Worm (Caenorhabditis elegans) whole organism, L1 larva: ENCODE results near the gene F28H7.3.

Experiments used
- C16A3.4 ChIP-seq: fragments of 150-350 bp; optimal IDR thresholded peaks from 2 replicates; lab custom pipeline; 2014; ENCODE audit warnings: missing biosample characterization, missing genetic modification characterization
- C34B4.2 ChIP-seq: sonication (generic microtip); optimal IDR thresholded peaks from 2 replicates; lab custom pipeline; 2017; ENCODE audit warnings: mild to moderate bottlenecking, missing genetic modification characterization, missing compliant biosample characterization
- aha-1 ChIP-seq: fragments of 150-350 bp; optimal IDR thresholded peaks from 2 replicates; lab custom pipeline; 2014; ENCODE audit warnings: missing biosample characterization, missing genetic modification characterization
- blmp-1 ChIP-seq: fragments of 150-350 bp; optimal IDR thresholded peaks from 2 replicates; lab custom pipeline; 2014; ENCODE audit warnings: missing biosample characterization, missing genetic modification characterization
- ceh-63 ChIP-seq: fragments of 200-800 bp; sonication (Bioruptor generic); optimal IDR thresholded peaks from 2 replicates; lab custom pipeline; 2018; ENCODE audit warnings: mild to moderate bottlenecking, missing genetic modification characterization, missing compliant biosample characterization
- ceh-8 ChIP-seq: fragments of 200-800 bp; sonication (Bioruptor generic); optimal IDR thresholded peaks from 2 replicates; lab custom pipeline; 2018; ENCODE audit warnings: mild to moderate bottlenecking, missing genetic modification characterization, moderate library complexity, missing compliant biosample characterization
- ceh-82 ChIP-seq, 3 experiments: fragments of 150-350 bp in 1 of 3; sonication (generic microtip) in 2 of 3; optimal IDR thresholded peaks; 2 replicates each; lab custom pipeline; 2014 to 2017; ENCODE audit warnings: missing biosample characterization in 3 of 3, missing genetic modification characterization in 3 of 3
- ceh-88 ChIP-seq: fragments of 200-800 bp; sonication (Bioruptor generic); IDR thresholded peaks from 2 replicates; pipeline ENCODE4 v1.3.6; 2022; ENCODE audit warnings: missing genetic modification characterization, missing compliant biosample characterization
- ceh-90 ChIP-seq: sonication (generic microtip); optimal IDR thresholded peaks from 2 replicates; lab custom pipeline; 2016; ENCODE audit warnings: missing genetic modification characterization, missing compliant biosample characterization
- ces-1 ChIP-seq: fragments of 150-350 bp; optimal IDR thresholded peaks from 2 replicates; lab custom pipeline; 2014; ENCODE audit warnings: missing biosample characterization, missing genetic modification reagents, missing genetic modification characterization
- dpl-1 ChIP-seq, 3 experiments: fragments of 150-350 bp in 2 of 3; sonication (generic microtip) in 1 of 3; optimal IDR thresholded peaks; 2 replicates each; lab custom pipeline; 2014 to 2017; ENCODE audit warnings: missing biosample characterization in 3 of 3, missing genetic modification characterization in 3 of 3, missing genetic modification reagents in 3 of 3
- dsc-1 ChIP-seq: sonication (generic microtip); optimal IDR thresholded peaks from 2 replicates; lab custom pipeline; 2016; ENCODE audit warnings: mild to moderate bottlenecking, missing genetic modification characterization, missing compliant biosample characterization
- efl-1 ChIP-seq, 4 experiments: fragments of 150-350 bp; optimal IDR thresholded peaks in 3 of 4; peaks in 1 of 4; 1 replicate in 1 of 4; 2 replicates in 3 of 4; lab custom pipeline; 2014; ENCODE audit warnings: missing biosample characterization in 2 of 4, missing genetic modification characterization in 2 of 4, missing genetic modification reagents in 2 of 4
- efl-3 ChIP-seq: fragments of 200-800 bp; sonication (Bioruptor generic); optimal IDR thresholded peaks from 2 replicates; lab custom pipeline; 2018; ENCODE audit warnings: mild to moderate bottlenecking, missing genetic modification characterization, missing compliant biosample characterization
- egl-13 ChIP-seq: sonication (generic microtip); optimal IDR thresholded peaks from 2 replicates; lab custom pipeline; 2016; ENCODE audit warnings: missing genotype, missing genetic modification reagents, missing genetic modification characterization, missing compliant biosample characterization
- egl-27 ChIP-seq, 2 experiments: fragments of 150-350 bp in 1 of 2; sonication (generic microtip); optimal IDR thresholded peaks; 3 replicates each; lab custom pipeline; 2017 to 2018; ENCODE audit warnings: missing biosample characterization in 2 of 2, missing genetic modification characterization in 2 of 2, missing genetic modification reagents in 2 of 2
- ets-5 ChIP-seq: fragments of 200-800 bp; sonication (Bioruptor generic); IDR thresholded peaks from 2 replicates; pipeline ENCODE4 v1.3.6; 2022; ENCODE audit warnings: missing genetic modification characterization, missing compliant biosample characterization
- fkh-10 ChIP-seq: sonication (generic microtip); optimal IDR thresholded peaks from 2 replicates; lab custom pipeline; 2017; ENCODE audit warnings: missing biosample characterization, missing genetic modification reagents, missing genetic modification characterization
- fkh-4 ChIP-seq: sonication (generic microtip); optimal IDR thresholded peaks from 2 replicates; lab custom pipeline; 2016; ENCODE audit warnings: missing compliant biosample characterization, missing genetic modification characterization, borderline replicate concordance
- hlh-4 ChIP-seq: sonication (generic microtip); optimal IDR thresholded peaks from 2 replicates; lab custom pipeline; 2016; ENCODE audit warnings: mild to moderate bottlenecking, missing genetic modification characterization, missing compliant biosample characterization
- hpl-2 ChIP-seq: fragments of 150-350 bp; optimal IDR thresholded peaks from 2 replicates; lab custom pipeline; 2014; ENCODE audit warnings: missing biosample characterization, missing genetic modification reagents, missing genetic modification characterization
- irx-1 ChIP-seq: sonication (generic microtip); optimal IDR thresholded peaks from 2 replicates; lab custom pipeline; 2016; ENCODE audit warnings: missing genetic modification characterization, missing compliant biosample characterization
- lin-13 ChIP-seq: fragments of 150-350 bp; optimal IDR thresholded peaks from 2 replicates; lab custom pipeline; 2014; ENCODE audit warnings: missing biosample characterization, missing genetic modification reagents, missing genetic modification characterization
- lin-14 ChIP-seq: fragments of 200-800 bp; sonication (Bioruptor generic); optimal IDR thresholded peaks from 2 replicates; lab custom pipeline; 2018; ENCODE audit warnings: mild to moderate bottlenecking, missing genetic modification characterization, moderate library complexity, missing compliant biosample characterization
- lir-3 ChIP-seq: sonication (generic microtip); optimal IDR thresholded peaks from 2 replicates; lab custom pipeline; 2016; ENCODE audit warnings: mild to moderate bottlenecking, missing genetic modification characterization, moderate library complexity, missing compliant biosample characterization; ENCODE audit not compliant: poor library complexity
- mef-2 ChIP-seq: fragments of 150-350 bp; optimal IDR thresholded peaks from 2 replicates; lab custom pipeline; 2014; ENCODE audit warnings: missing biosample characterization, missing genetic modification characterization
- nhr-12 ChIP-seq: sonication (generic microtip); optimal IDR thresholded peaks from 2 replicates; lab custom pipeline; 2017; ENCODE audit warnings: missing biosample characterization, missing genetic modification characterization
- nhr-19 ChIP-seq: fragments of 200-800 bp; sonication (Bioruptor generic); conservative IDR thresholded peaks from 2 replicates; pipeline ENCODE4 v1.3.6; 2022; ENCODE audit warnings: missing genetic modification characterization, missing compliant biosample characterization
- nhr-20 ChIP-seq: sonication (generic microtip); optimal IDR thresholded peaks from 2 replicates; lab custom pipeline; 2016; ENCODE audit warnings: mild to moderate bottlenecking, missing genetic modification characterization, missing compliant biosample characterization
- nhr-237 ChIP-seq: fragments of 150-350 bp; optimal IDR thresholded peaks from 2 replicates; lab custom pipeline; 2014; ENCODE audit warnings: missing biosample characterization, missing genetic modification characterization
- nhr-47 ChIP-seq: sonication (generic microtip); optimal IDR thresholded peaks from 2 replicates; lab custom pipeline; 2016; ENCODE audit warnings: mild to moderate bottlenecking, missing genetic modification characterization, moderate library complexity, missing compliant biosample characterization
- nhr-85 ChIP-seq: sonication (generic microtip); peaks from one replicate; lab custom pipeline; 2016; ENCODE audit warnings: missing genetic modification characterization, inconsistent platforms, missing compliant biosample characterization
- nhr-90 ChIP-seq: sonication (generic microtip); optimal IDR thresholded peaks from 2 replicates; lab custom pipeline; 2016; ENCODE audit warnings: mild to moderate bottlenecking, missing genetic modification characterization, missing compliant biosample characterization; ENCODE audit not compliant: poor library complexity
- pax-3 ChIP-seq: fragments of 200-800 bp; sonication (Bioruptor generic); optimal IDR thresholded peaks from 2 replicates; lab custom pipeline; 2018; ENCODE audit warnings: mild to moderate bottlenecking, missing genetic modification characterization, moderate library complexity, missing compliant biosample characterization
- pqm-1 ChIP-seq: sonication (generic microtip); optimal IDR thresholded peaks from 3 replicates; lab custom pipeline; 2017; ENCODE audit warnings: missing biosample characterization, missing genetic modification characterization
- sox-4 ChIP-seq: sonication (generic microtip); optimal IDR thresholded peaks from 2 replicates; lab custom pipeline; 2016; ENCODE audit warnings: missing genetic modification characterization, missing compliant biosample characterization
- unc-130 ChIP-seq: fragments of 150-350 bp; optimal IDR thresholded peaks from 2 replicates; lab custom pipeline; 2017; ENCODE audit warnings: missing biosample characterization, missing genetic modification characterization, inconsistent platforms
- unc-86 ChIP-seq: sonication (generic microtip); optimal IDR thresholded peaks from 2 replicates; lab custom pipeline; 2016; ENCODE audit warnings: missing genetic modification characterization, missing compliant biosample characterization
- unc-98 ChIP-seq: fragments of 200-800 bp; sonication (Bioruptor generic); IDR thresholded peaks from 2 replicates; pipeline ENCODE4 v1.3.6; 2022; ENCODE audit warnings: missing genetic modification characterization, missing compliant biosample characterization
- xbp-1 ChIP-seq: sonication (generic microtip); optimal IDR thresholded peaks from 2 replicates; lab custom pipeline; 2016; ENCODE audit warnings: missing genetic modification characterization, missing compliant biosample characterization
- zip-4 ChIP-seq: fragments of 200-800 bp; sonication (Bioruptor generic); optimal IDR thresholded peaks from 2 replicates; lab custom pipeline; 2018; ENCODE audit warnings: mild to moderate bottlenecking, missing genetic modification characterization, moderate library complexity, missing compliant biosample characterization
- ztf-11 ChIP-seq, 2 experiments: sonication (generic microtip); optimal IDR thresholded peaks; 2 replicates each; lab custom pipeline; 2016 to 2017; ENCODE audit warnings: missing genetic modification characterization in 2 of 2, missing biosample characterization in 1 of 2, missing compliant biosample characterization in 1 of 2

F28H7.3 gene

DNA sequence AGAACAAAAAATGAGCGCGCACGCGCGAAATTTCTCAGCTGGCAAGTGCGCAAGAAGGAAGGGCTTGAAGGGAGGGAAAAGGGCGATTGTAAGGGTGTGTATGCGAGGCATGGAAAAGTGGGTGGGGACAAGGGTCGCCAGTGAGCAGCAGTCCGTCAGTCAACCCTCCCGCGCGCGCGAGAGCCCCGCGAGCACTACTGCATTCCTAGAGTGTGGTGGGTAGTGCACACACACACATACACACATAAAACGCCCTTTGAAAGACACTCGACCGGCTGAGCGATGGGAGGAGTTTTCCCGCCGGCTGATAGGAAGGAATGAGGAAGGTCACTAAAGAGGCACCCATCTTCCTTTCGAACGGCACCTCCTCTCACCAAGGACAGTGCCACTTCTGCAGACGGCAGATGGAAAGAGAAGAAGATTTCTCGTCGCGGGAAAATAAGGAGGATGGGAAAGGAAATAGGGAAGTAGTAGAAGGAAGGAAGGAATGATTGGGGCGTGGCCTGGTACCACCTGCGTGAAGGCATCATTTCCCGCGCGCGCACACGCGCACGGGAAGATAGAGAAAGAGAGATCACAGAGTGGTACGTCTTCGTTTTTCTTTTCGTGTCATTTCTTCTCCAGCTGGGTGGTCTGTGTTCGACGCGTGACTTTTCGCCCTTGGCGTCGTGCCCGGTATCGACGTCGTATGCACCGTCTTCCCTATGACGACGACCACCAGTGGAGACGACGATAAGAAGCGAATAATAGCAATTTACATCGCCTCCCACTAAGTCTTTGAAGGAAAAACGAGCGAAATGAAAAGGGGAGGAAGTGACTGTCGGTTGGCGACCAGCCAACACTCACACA lies 33.5 kb downstream of the F28H7.3 start (continued):
- TF ChIP-seq irx-1 (tag; lab: Kevin White, UChicago) (peak; percentile 64), zip-4 (peak; percentile 12), efl-1 (optimal IDR thresholded peaks at IDR 0.05; lab: Kevin White, UChicago) (peak; percentile 5 to 24), efl-1 (GFP tag; optimal IDR thresholded peaks at IDR 0.05 in 1 of 2; lab: Kevin White, UChicago) (peak in 1 of 2 experiments; percentile 90), blmp-1 (tag; lab: Kevin White, UChicago) (peak; percentile 85), aha-1 (no peak), C34B4.2 (tag; lab: Kevin White, UChicago) (no peak), nhr-90 (peak; percentile 80), dsc-1 (no peak), hpl-2 (GFP tag; lab: Kevin White, UChicago) (no peak), sox-4 (tag; lab: Kevin White, UChicago) (no peak), nhr-85 (tag; lab: Kevin White, UChicago) (peak; percentile 99), nhr-19 (GFP tag; lab: Robert Waterston, UW) (no peak; the same call in none of the 2 replicates), hlh-4 (tag; lab: Kevin White, UChicago) (no peak), fkh-4 (tag; lab: Kevin White, UChicago) (no peak), nhr-47 (tag; lab: Kevin White, UChicago) (peak; percentile 55), C16A3.4 (tag; lab: Kevin White, UChicago) (peak; percentile 60), ces-1 (GFP tag; lab: Kevin White, UChicago) (no peak), ceh-88 (GFP tag; lab: Robert Waterston, UW) (0 out of 2 replicates have a peak, but pooled peaks have one; percentile 31), nhr-20 (tag; lab: Kevin White, UChicago) (peak; percentile 83), pqm-1 (tag; lab: Kevin White, UChicago) (no peak), pax-3 (tag; lab: Kevin White, UChicago) (peak; percentile 26), ets-5 (GFP tag; lab: Robert Waterston, UW) (no peak), ztf-11 (tag; optimal IDR thresholded peaks at IDR 0.05; lab: Kevin White, UChicago) (peak in 1 of 2 experiments; percentile 39), fkh-10 (GFP tag; lab: Kevin White, UChicago) (no peak), efl-3 (GFP tag; lab: Kevin White, UChicago) (peak; percentile 29)

DNA sequence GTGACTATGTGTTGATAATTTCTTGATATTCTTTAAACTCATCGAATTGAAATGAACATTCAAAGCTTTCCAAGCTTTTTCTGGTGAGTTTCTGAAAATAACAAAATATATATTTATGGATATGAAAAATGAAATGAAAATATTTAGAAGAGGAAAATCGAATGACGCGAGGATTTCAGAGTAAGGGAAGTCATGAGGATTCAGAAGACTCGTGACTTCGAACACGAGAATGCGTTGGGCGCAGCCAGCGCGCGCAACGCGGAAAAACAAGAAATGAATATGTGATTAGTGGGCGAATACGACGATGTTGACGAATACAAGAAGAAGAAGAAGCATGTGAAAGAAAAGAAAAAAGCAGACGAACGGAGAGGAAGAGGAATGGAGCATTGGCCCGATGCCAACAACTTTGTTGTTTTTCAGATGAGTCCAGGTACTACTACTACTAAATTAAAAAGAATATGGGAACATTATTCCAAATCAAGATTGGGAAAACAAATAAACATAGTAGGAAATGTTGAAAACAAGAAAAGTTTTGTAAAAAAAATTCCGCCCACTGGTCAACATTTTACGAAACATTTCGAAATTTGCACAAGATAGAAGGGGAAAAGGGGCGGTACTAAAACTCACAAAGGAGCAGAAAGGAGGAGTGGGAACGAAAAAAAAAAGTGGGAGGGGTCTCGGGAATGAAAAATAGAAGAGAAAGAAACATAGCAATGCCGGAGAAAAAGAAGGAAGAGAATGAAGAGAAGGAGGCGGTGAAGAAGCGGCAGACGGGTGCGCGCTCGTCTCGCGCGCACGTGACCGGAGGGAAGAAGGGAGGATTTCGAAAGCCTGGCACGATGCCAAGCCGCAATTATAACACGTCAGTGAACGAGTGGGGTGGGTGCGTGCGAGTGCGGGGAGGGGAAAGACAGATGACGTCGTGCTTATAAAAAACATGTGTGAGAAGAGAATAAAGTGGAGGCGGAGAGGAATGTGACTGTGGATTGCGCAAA lies 35.1 kb downstream of the F28H7.3 start:
- peak; percentile 94 for TF ChIP-seq egl-13 (tag; lab: Kevin White, UChicago)
- peak; percentile 82 for TF ChIP-seq aha-1
- peak; percentile 91 for TF ChIP-seq unc-86 (tag; lab: Kevin White, UChicago)
- peak; percentile 92 for TF ChIP-seq lin-13 (GFP tag; lab: Kevin White, UChicago)
- TF ChIP-seq unc-98 (GFP tag; lab: Robert Waterston, UW), result peak; percentile 48; the same call in 1 of the 2 replicates
- peak; percentile 1 for TF ChIP-seq efl-3 (GFP tag; lab: Kevin White, UChicago)
- TF ChIP-seq lin-14 (GFP tag; lab: Kevin White, UChicago), result peak; percentile 100
- peak; percentile 60 to 78 for TF ChIP-seq egl-27 (tag; optimal IDR thresholded peaks at IDR 0.05; lab: Kevin White, UChicago)
- TF ChIP-seq sox-4 (tag; lab: Kevin White, UChicago), result peak; percentile 81
- TF ChIP-seq nhr-90, result peak; percentile 80
- no peak for TF ChIP-seq C34B4.2 (tag; lab: Kevin White, UChicago)
- peak in 1 of 2 experiments; percentile 83 for TF ChIP-seq ztf-11 (tag; optimal IDR thresholded peaks at IDR 0.05; lab: Kevin White, UChicago)
- TF ChIP-seq efl-1 (optimal IDR thresholded peaks at IDR 0.05; lab: Kevin White, UChicago), result peak; percentile 70 to 72
- peak; percentile 34 to 93 for TF ChIP-seq efl-1 (GFP tag; optimal IDR thresholded peaks at IDR 0.05 in 1 of 2; lab: Kevin White, UChicago)
- peak; percentile 93 for TF ChIP-seq ceh-8 (GFP tag; lab: Kevin White, UChicago)
- peak; percentile 94 for TF ChIP-seq fkh-10 (GFP tag; lab: Kevin White, UChicago)
- TF ChIP-seq mef-2, result peak; percentile 82
- TF ChIP-seq nhr-237 (tag; lab: Kevin White, UChicago), result peak; percentile 67
- peak; percentile 31 for TF ChIP-seq hpl-2 (GFP tag; lab: Kevin White, UChicago)
- peak; percentile 56 for TF ChIP-seq ceh-90 (tag; lab: Kevin White, UChicago)
- peak; percentile 46 to 62 (median 60) for TF ChIP-seq dpl-1 (GFP tag; optimal IDR thresholded peaks at IDR 0.05; lab: Kevin White, UChicago)
- TF ChIP-seq nhr-12 (tag; lab: Kevin White, UChicago), result no peak
- peak; percentile 86 to 92 (median 87) for TF ChIP-seq ceh-82 (tag; optimal IDR thresholded peaks at IDR 0.05; lab: Kevin White, UChicago)
- TF ChIP-seq C16A3.4 (tag; lab: Kevin White, UChicago), result peak; percentile 79
- TF ChIP-seq zip-4, result peak; percentile 89
- TF ChIP-seq unc-130 (tag; lab: Kevin White, UChicago), result peak; percentile 92
- peak; percentile 97 for TF ChIP-seq xbp-1 (tag; lab: Kevin White, UChicago)
- TF ChIP-seq ceh-63 (GFP tag; lab: Kevin White, UChicago), result peak; percentile 43
- peak; percentile 94 for TF ChIP-seq nhr-47 (tag; lab: Kevin White, UChicago)
- peak; percentile 58 for TF ChIP-seq lir-3
